Fruit fly (Drosophila melanogaster): ENCODE measurements around the gene Ugt303A1.

Ugt303A1 gene

DNA sequence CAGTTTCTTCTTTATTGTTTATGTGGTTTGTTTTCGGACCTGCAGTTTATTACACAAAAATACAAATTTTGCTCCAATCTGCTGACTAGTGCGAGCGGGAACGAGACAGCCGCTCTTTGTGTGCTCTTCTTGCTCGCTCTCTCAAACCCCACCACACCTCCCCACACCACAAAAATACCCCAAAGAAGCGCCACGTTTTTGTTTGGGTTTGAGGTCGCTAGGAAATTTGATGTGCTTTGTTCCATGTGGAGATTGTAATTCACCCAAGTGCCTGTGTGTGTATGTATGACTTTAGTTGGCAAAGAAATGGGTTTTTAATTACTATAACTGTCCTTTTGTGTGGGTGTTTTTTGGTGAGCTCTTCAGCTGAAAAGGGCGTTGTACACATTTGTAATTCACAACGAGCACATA is 22.7 kb downstream of the Ugt303A1 start (continued):
- TF ChIP-seq CG13296 (GFP tag; optimal IDR thresholded peaks at IDR 0.05) (no peak), CG30020 (tag; optimal IDR thresholded peaks at IDR 0.05) (no peak), CG13894 (tag; optimal IDR thresholded peaks at IDR 0.05) (peak; percentile 43), CG6765 (GFP tag; optimal IDR thresholded peaks at IDR 0.05) (no peak), run (tag; optimal IDR thresholded peaks at IDR 0.05) (peak; percentile 53), CG7987 (GFP tag; optimal IDR thresholded peaks at IDR 0.05) (peak; percentile 23), CG12071 (GFP tag; optimal IDR thresholded peaks at IDR 0.05) (peak; percentile 50), caup (GFP tag; optimal IDR thresholded peaks at IDR 0.05; ENCODE audit: severe bottlenecking) (peak; percentile 38), lmd (GFP tag; IDR thresholded peaks at IDR 0.05) (no peak), NFAT (GFP tag; IDR thresholded peaks at IDR 0.05) (peak; percentile 60; the same call in 1 of the 2 replicates), vvl (GFP tag; IDR thresholded peaks at IDR 0.05) (peak; percentile 46; the same call in 1 of the 2 replicates), D (optimal IDR thresholded peaks at IDR 0.05) (no peak), D (GFP tag; optimal IDR thresholded peaks at IDR 0.05) (no peak), CG6813 (GFP tag; optimal IDR thresholded peaks at IDR 0.05) (no peak), scrt (GFP tag; optimal IDR thresholded peaks at IDR 0.05) (peak; percentile 56), CG8290 (GFP tag; optimal IDR thresholded peaks at IDR 0.05) (no peak), CG8290 (tag; optimal IDR thresholded peaks at IDR 0.05) (peak in 1 of 2 experiments; percentile 72), MBD-R2 (GFP tag; IDR thresholded peaks at IDR 0.05) (peak; percentile 21; the same call in 1 of the 2 replicates), CG1832 (GFP tag; optimal IDR thresholded peaks at IDR 0.05) (peak; percentile 76), sd (tag; optimal IDR thresholded peaks at IDR 0.05) (peak; percentile 86), mam (GFP tag; optimal IDR thresholded peaks at IDR 0.05) (no peak), chinmo (GFP tag; IDR thresholded peaks at IDR 0.05; ENCODE audit: partially characterized antibody) (peak; percentile 87; the same call in 1 of the 4 replicates), HLH4C (GFP tag; IDR thresholded peaks at IDR 0.05; ENCODE audit: partially characterized antibody) (0 out of 3 replicates have a peak, but pooled peaks have one; percentile 12), lola (GFP tag; optimal IDR thresholded peaks at IDR 0.05) (no peak), mirr (GFP tag; optimal IDR thresholded peaks at IDR 0.05) (peak; percentile 31), MTF-1 (GFP tag; optimal IDR thresholded peaks at IDR 0.05; ENCODE audit: borderline replicate concordance) (peak; percentile 4), Mrtf (GFP tag; IDR thresholded peaks at IDR 0.05) (no peak), Xbp1 (GFP tag; optimal IDR thresholded peaks at IDR 0.05) (peak; percentile 23), dpn (GFP tag; optimal IDR thresholded peaks at IDR 0.05) (peak; percentile 19 to 27), CG3163 (GFP tag; optimal IDR thresholded peaks at IDR 0.05) (peak; percentile 43), CG2678 (tag; optimal IDR thresholded peaks at IDR 0.05) (no peak), btn (GFP tag; optimal IDR thresholded peaks at IDR 0.05) (no peak), grau (tag; optimal IDR thresholded peaks at IDR 0.05) (peak; percentile 15), CG18764 (GFP tag; optimal IDR thresholded peaks at IDR 0.05) (no peak), sug (tag; optimal IDR thresholded peaks at IDR 0.05) (peak; percentile 52), CG12769 (tag; optimal IDR thresholded peaks at IDR 0.05) (peak; percentile 67), CG34376 (GFP tag; optimal IDR thresholded peaks at IDR 0.05) (peak; percentile 36), row (GFP tag; IDR thresholded peaks at IDR 0.05) (peak; percentile 70), HmgD (GFP tag; optimal IDR thresholded peaks at IDR 0.05) (peak; percentile 3), pan (optimal IDR thresholded peaks at IDR 0.05) (no peak), pan (GFP tag; optimal IDR thresholded peaks at IDR 0.05 in 1 of 2, IDR thresholded peaks at IDR 0.05 in 1 of 2) (peak in 1 of 2 experiments; percentile 39), ara (GFP tag; IDR thresholded peaks at IDR 0.05) (no peak), otp (GFP tag; IDR thresholded peaks at IDR 0.05) (0 out of 3 replicates have a peak, but pooled peaks have one; percentile 8), Pdp1 (GFP tag; optimal IDR thresholded peaks at IDR 0.05) (peak in 1 of 2 experiments; percentile 92), CG14014 (GFP tag; IDR thresholded peaks at IDR 0.05) (peak; percentile 46; the same call in 1 of the 2 replicates), CG2116 (GFP tag; optimal IDR thresholded peaks at IDR 0.05) (no peak), cad (GFP tag; optimal IDR thresholded peaks at IDR 0.05) (no peak), CG13287 (GFP tag; IDR thresholded peaks at IDR 0.05; ENCODE audit: partially characterized antibody) (0 out of 2 replicates have a peak, but pooled peaks have one; percentile 11), p53 (GFP tag; optimal IDR thresholded peaks at IDR 0.05) (no peak), Lim3 (GFP tag; IDR thresholded peaks at IDR 0.05) (no peak)
